Worm (Caenorhabditis elegans): ENCODE measurements around the gene meg-1.

The meg-1 gene

ce11 chrX:13969257-13969968 is 40.0 kb upstream of the meg-1 start (continued):
- peak; percentile 37 for TF ChIP-seq ztf-26 (tag; optimal IDR thresholded peaks at IDR 0.05)
- TF ChIP-seq ccch-3 (GFP tag; optimal IDR thresholded peaks at IDR 0.05), result no peak
- no peak for TF ChIP-seq sptf-2 (GFP tag; optimal IDR thresholded peaks at IDR 0.05)
- 0 out of 2 replicates have a peak, but pooled peaks have one; percentile 38 for TF ChIP-seq ekl-4 (GFP tag; IDR thresholded peaks at IDR 0.05)
- no peak for TF ChIP-seq madf-8 (GFP tag; conservative IDR thresholded peaks at IDR 0.05)
- peak; percentile 65 for TF ChIP-seq gei-17 (GFP tag; optimal IDR thresholded peaks at IDR 0.05)
- no peak for TF ChIP-seq C17E4.6 (GFP tag; IDR thresholded peaks at IDR 0.05)
- peak; percentile 66 for TF ChIP-seq ceh-27 (GFP tag; optimal IDR thresholded peaks at IDR 0.05)
- peak; percentile 85 for TF ChIP-seq B0336.3 (GFP tag; IDR thresholded peaks at IDR 0.05)
- TF ChIP-seq lsl-1 (GFP tag; optimal IDR thresholded peaks at IDR 0.05), result no peak
- TF ChIP-seq ztf-28 (GFP tag; IDR thresholded peaks at IDR 0.05), result no peak
- TF ChIP-seq F39B2.1 (GFP tag; IDR thresholded peaks at IDR 0.05), result no peak
- no peak for TF ChIP-seq unc-130 (GFP tag; optimal IDR thresholded peaks at IDR 0.05)
- peak; percentile 10 for TF ChIP-seq somi-1 (GFP tag; optimal IDR thresholded peaks at IDR 0.05)
- TF ChIP-seq lsy-27 (tag; optimal IDR thresholded peaks at IDR 0.05; ENCODE audit: borderline replicate concordance, insufficient read depth), result no peak
- TF ChIP-seq F37B4.10 (GFP tag; IDR thresholded peaks at IDR 0.05), result no peak
- no peak for TF ChIP-seq ztf-22 (GFP tag; optimal IDR thresholded peaks at IDR 0.05)
- no peak for TF ChIP-seq ztf-6 (GFP tag; IDR thresholded peaks at IDR 0.05)
- TF ChIP-seq ceh-79 (tag; optimal IDR thresholded peaks at IDR 0.05), result no peak
- no peak for TF ChIP-seq lag-1 (GFP tag; IDR thresholded peaks at IDR 0.05)
- no peak for TF ChIP-seq Y53F4B.3 (GFP tag; IDR thresholded peaks at IDR 0.05)
- peak; percentile 55 for TF ChIP-seq ZK185.1 (tag; optimal IDR thresholded peaks at IDR 0.05; ENCODE audit: poor library complexity, severe bottlenecking)
- peak; percentile 86 for TF ChIP-seq madf-10 (tag; optimal IDR thresholded peaks at IDR 0.05)
- no peak for TF ChIP-seq nhr-120 (GFP tag; IDR thresholded peaks at IDR 0.05)
- peak; percentile 85 for TF ChIP-seq dox-1 (GFP tag; IDR thresholded peaks at IDR 0.05)
- TF ChIP-seq ets-4 (GFP tag; optimal IDR thresholded peaks at IDR 0.05), result no peak
- TF ChIP-seq mcd-1 (GFP tag; IDR thresholded peaks at IDR 0.05), result peak; percentile 38
- no peak for TF ChIP-seq hlh-12 (tag; optimal IDR thresholded peaks at IDR 0.05)
- no peak for TF ChIP-seq madf-3 (GFP tag; IDR thresholded peaks at IDR 0.05)
- TF ChIP-seq tbx-9 (tag; optimal IDR thresholded peaks at IDR 0.05; ENCODE audit: borderline replicate concordance), result no peak
- TF ChIP-seq Y56A3A.18 (GFP tag; IDR thresholded peaks at IDR 0.05), result 0 out of 2 replicates have a peak, but pooled peaks have one; percentile 12
- TF ChIP-seq akir-1 (GFP tag; optimal IDR thresholded peaks at IDR 0.05), result no peak
- peak; percentile 54 for TF ChIP-seq atf-7 (tag; optimal IDR thresholded peaks at IDR 0.05)
- TF ChIP-seq hmg-1.2 (GFP tag; IDR thresholded peaks at IDR 0.05), result peak; percentile 76; the same call in 1 of the 2 replicates
- no peak for TF ChIP-seq zim-3 (tag; optimal IDR thresholded peaks at IDR 0.05)
- peak; percentile 83 for TF ChIP-seq lin-40 (tag; optimal IDR thresholded peaks at IDR 0.05)
- TF ChIP-seq nfya-2 (GFP tag; IDR thresholded peaks at IDR 0.05), result no peak
- no peak for TF ChIP-seq F10E7.11 (tag; optimal IDR thresholded peaks at IDR 0.05)
- TF ChIP-seq T07F8.4 (tag; optimal IDR thresholded peaks at IDR 0.05), result no peak
- no peak for TF ChIP-seq egl-18 (GFP tag; IDR thresholded peaks at IDR 0.05)
- 0 out of 2 replicates have a peak, but pooled peaks have one; percentile 7 for TF ChIP-seq cebp-1 (GFP tag; IDR thresholded peaks at IDR 0.05)
- TF ChIP-seq cebp-1 (tag; optimal IDR thresholded peaks at IDR 0.05), result peak; percentile 87

All from whole organism, young adult.